Worm (Caenorhabditis elegans): ENCODE measurements around the gene srh-214.

srh-214 gene

DNA sequence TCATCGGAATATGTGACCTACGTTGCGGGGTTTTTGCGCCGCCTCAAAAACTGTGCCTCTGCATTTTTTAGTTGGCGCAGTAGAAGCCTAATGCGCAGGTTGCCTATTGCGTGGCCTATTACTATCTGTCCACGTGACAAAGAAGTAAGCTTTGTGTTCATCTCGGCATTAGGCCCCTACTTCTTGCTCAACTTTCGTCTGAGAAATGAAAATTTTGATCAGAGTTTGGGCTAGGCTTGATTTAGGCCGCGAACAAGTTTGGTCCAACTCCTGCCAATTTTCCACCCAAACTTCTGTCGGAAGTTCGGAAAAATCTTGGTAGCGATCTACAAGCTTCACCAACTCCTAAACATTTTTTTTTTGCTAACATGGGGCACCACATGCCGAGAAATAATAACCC is 47.6 kb downstream of the srh-214 start:
- TF ChIP-seq R02D3.7 (tag; optimal IDR thresholded peaks at IDR 0.05) (no peak), nhr-11 (tag; optimal IDR thresholded peaks at IDR 0.05) (no peak), daf-12 (tag; optimal IDR thresholded peaks at IDR 0.05) (no peak), mdl-1 (tag; optimal IDR thresholded peaks at IDR 0.05) (no peak), fkh-2 (tag; optimal IDR thresholded peaks at IDR 0.05) (no peak), fos-1 (tag; optimal IDR thresholded peaks at IDR 0.05) (no peak), zag-1 (tag; optimal IDR thresholded peaks at IDR 0.05) (no peak), elt-2 (tag; optimal IDR thresholded peaks at IDR 0.05) (no peak), pqm-1 (tag; optimal IDR thresholded peaks at IDR 0.05) (no peak), nhr-43 (tag; optimal IDR thresholded peaks at IDR 0.05; ENCODE audit: poor library complexity, severe bottlenecking) (no peak), nhr-77 (tag; optimal IDR thresholded peaks at IDR 0.05) (no peak), snpc-4 (tag; optimal IDR thresholded peaks at IDR 0.05) (no peak), egl-5 (tag; optimal IDR thresholded peaks at IDR 0.05) (no peak), hmg-11 (tag; optimal IDR thresholded peaks at IDR 0.05) (no peak), aly-2 (tag; optimal IDR thresholded peaks at IDR 0.05) (no peak), elt-1 (tag; optimal IDR thresholded peaks at IDR 0.05) (no peak)

DNA sequence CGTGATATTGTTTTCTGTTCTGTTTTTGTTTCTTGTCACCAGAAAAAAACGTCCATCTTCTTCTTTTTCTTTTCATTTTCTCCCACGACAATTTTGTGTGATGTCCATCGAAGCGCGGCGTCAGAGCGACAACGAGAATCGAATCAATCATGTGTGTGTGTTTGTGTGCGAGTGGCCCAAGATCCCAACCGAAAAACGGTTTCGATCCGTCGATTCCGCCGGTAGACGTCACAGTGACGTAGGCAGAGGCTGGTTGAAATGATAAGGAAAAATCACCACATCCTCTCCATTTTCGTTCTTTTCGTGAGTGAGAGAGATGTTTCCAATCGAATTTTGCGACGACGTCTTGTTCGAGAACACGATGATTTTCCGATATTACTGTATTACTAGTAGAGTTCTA is 49.0 kb downstream of the srh-214 start:
- no peak for TF ChIP-seq zag-1 (tag; optimal IDR thresholded peaks at IDR 0.05)
- TF ChIP-seq unc-39 (tag; optimal IDR thresholded peaks at IDR 0.05): no peak
- no peak for TF ChIP-seq daf-12 (tag; optimal IDR thresholded peaks at IDR 0.05)
- TF ChIP-seq nhr-43 (tag; optimal IDR thresholded peaks at IDR 0.05; ENCODE audit: poor library complexity, severe bottlenecking): peak; percentile 18
- TF ChIP-seq ama-1 (optimal IDR thresholded peaks at IDR 0.05): peak; percentile 29
- TF ChIP-seq snpc-4 (tag; optimal IDR thresholded peaks at IDR 0.05): no peak
- no peak for TF ChIP-seq pha-4 (tag; optimal IDR thresholded peaks at IDR 0.05)
- TF ChIP-seq elt-2 (tag; optimal IDR thresholded peaks at IDR 0.05): no peak
- TF ChIP-seq nhr-23 (tag; optimal IDR thresholded peaks at IDR 0.05): peak; percentile 31
- no peak for TF ChIP-seq ceh-9 (tag; optimal IDR thresholded peaks at IDR 0.05)
- no peak for TF ChIP-seq aly-2 (tag; optimal IDR thresholded peaks at IDR 0.05)
- no peak for TF ChIP-seq jun-1 (tag; optimal IDR thresholded peaks at IDR 0.05)

DNA sequence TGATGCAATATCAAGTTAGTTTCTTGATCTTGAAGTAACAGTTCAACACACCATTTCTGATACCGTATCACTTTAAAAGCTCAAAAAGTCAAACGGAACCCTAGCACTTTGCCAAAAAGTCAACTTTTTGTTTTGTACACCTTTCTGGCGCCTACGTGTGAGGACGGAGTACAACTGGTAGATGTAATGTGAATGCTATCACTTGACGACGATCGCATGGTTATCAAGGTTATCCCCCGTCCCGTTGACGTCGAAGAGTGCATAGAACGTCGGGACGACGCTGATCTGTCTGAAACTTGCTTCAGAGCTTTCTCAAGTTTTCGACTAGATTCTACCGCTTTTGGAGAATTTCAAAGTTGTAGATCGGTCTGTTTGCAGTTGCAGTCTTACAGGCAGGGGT is 49.6 kb downstream of the srh-214 start:
- TF ChIP-seq nhr-76 (tag; optimal IDR thresholded peaks at IDR 0.05) (no peak), mml-1 (tag; optimal IDR thresholded peaks at IDR 0.05) (no peak), lin-39 (tag; optimal IDR thresholded peaks at IDR 0.05) (no peak), pqm-1 (tag; optimal IDR thresholded peaks at IDR 0.05) (no peak), fkh-2 (tag; optimal IDR thresholded peaks at IDR 0.05) (no peak), nhr-237 (tag; optimal IDR thresholded peaks at IDR 0.05) (no peak), nhr-43 (tag; optimal IDR thresholded peaks at IDR 0.05; ENCODE audit: poor library complexity, severe bottlenecking) (no peak), R02D3.7 (tag; optimal IDR thresholded peaks at IDR 0.05) (no peak), ceh-82 (tag; optimal IDR thresholded peaks at IDR 0.05) (no peak)

DNA sequence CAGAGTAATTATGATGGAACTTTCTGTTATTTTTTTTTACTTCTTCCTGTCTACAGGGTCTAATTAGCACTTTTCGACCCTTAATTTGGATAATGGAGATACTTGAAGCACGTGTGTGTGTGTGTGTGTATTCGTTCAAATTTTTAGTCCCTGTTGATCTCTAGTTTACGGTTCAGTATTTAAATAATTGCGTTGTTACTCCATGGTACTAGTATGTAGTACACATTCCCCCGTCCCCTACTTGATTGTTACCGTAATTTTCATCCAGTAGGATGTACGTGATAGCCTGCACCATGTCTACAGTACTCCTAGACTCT is 50.3 kb downstream of the srh-214 start:
- TF ChIP-seq ama-1 (optimal IDR thresholded peaks at IDR 0.05): no peak
- no peak for TF ChIP-seq nhr-12 (tag; optimal IDR thresholded peaks at IDR 0.05)
- TF ChIP-seq pha-4 (tag; optimal IDR thresholded peaks at IDR 0.05): no peak
- TF ChIP-seq lin-39 (tag; optimal IDR thresholded peaks at IDR 0.05): no peak
- TF ChIP-seq unc-39 (tag; optimal IDR thresholded peaks at IDR 0.05): no peak
- TF ChIP-seq nhr-76 (tag; optimal IDR thresholded peaks at IDR 0.05): no peak
- TF ChIP-seq hmg-11 (tag; optimal IDR thresholded peaks at IDR 0.05): no peak
- TF ChIP-seq fkh-10 (GFP tag; optimal IDR thresholded peaks at IDR 0.05): no peak

DNA sequence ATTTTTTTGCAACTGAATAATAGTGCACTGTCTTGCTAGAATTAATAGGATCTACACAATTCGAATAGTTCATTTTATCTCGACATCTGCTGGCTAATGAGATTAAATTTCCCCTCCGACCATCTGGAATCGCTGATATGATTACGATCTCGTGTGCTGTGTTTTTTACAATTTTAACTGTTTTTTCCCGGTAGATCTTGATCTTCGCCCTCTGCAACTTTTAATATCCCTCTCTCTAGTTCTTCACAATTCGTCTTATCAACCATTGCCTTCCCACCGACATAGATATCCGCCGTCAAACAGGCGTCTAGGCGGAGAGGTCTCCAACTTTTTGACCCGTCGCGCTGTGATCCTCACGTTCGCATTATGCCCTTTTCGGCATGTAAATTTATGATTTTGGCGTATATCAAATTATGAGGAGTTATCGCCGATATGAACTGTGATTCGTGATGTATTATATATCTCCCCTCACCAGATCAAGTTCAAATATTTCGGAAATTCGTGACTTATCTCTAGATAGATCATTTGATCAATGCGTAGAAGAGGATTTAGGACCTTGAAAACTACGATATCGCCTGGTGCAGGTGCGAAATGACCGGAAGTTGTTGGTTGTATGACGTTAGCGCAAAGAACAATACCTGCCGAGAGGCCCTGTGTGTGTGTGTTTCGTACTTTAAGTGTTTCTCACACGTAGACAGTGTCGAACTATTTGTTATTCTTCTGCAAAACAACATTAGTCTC is 50.8 kb downstream of the srh-214 start:
- TF ChIP-seq ama-1 (optimal IDR thresholded peaks at IDR 0.05) (no peak), elt-2 (tag; optimal IDR thresholded peaks at IDR 0.05) (no peak), elt-3 (tag; optimal IDR thresholded peaks at IDR 0.05) (no peak), mml-1 (tag; optimal IDR thresholded peaks at IDR 0.05) (no peak), sea-2 (GFP tag; optimal IDR thresholded peaks at IDR 0.05) (no peak), unc-39 (tag; optimal IDR thresholded peaks at IDR 0.05) (no peak), nhr-23 (tag; optimal IDR thresholded peaks at IDR 0.05) (no peak), elt-1 (tag; optimal IDR thresholded peaks at IDR 0.05) (peak; percentile 47), zag-1 (tag; optimal IDR thresholded peaks at IDR 0.05) (no peak), nhr-43 (tag; optimal IDR thresholded peaks at IDR 0.05; ENCODE audit: poor library complexity, severe bottlenecking) (peak; percentile 14), lin-39 (tag; optimal IDR thresholded peaks at IDR 0.05) (no peak), ztf-11 (tag; optimal IDR thresholded peaks at IDR 0.05) (no peak), nhr-12 (tag; optimal IDR thresholded peaks at IDR 0.05) (no peak), nhr-25 (tag; optimal IDR thresholded peaks at IDR 0.05) (peak; percentile 33)

All from whole organism, L3 larva.